Worm (Caenorhabditis elegans): ENCODE measurements around the gene T27D12.1.

T27D12.1 gene

ce11 chrII:11842317-11842716 is at the start of gene T27D12.1:
Gene T27D12.1, plus strand, starts transcription at chrII:11842617.
- no peak for TF ChIP-seq mes-4 (tag; optimal IDR thresholded peaks at IDR 0.05)
- TF ChIP-seq lsl-1 (GFP tag; optimal IDR thresholded peaks at IDR 0.05), result no peak
- no peak for TF ChIP-seq F33H1.4 (GFP tag; IDR thresholded peaks at IDR 0.05)
- TF ChIP-seq ets-4 (GFP tag; optimal IDR thresholded peaks at IDR 0.05), result no peak
- TF ChIP-seq dox-1 (GFP tag; IDR thresholded peaks at IDR 0.05), result no peak
- TF ChIP-seq Y56A3A.18 (GFP tag; IDR thresholded peaks at IDR 0.05), result no peak
- no peak for TF ChIP-seq lsy-27 (tag; optimal IDR thresholded peaks at IDR 0.05; ENCODE audit: borderline replicate concordance, insufficient read depth)
- TF ChIP-seq hmg-1.2 (GFP tag; IDR thresholded peaks at IDR 0.05), result no peak

- TF ChIP-seq mxl-1 (tag; optimal IDR thresholded peaks at IDR 0.05) (no peak), ceh-58 (GFP tag; IDR thresholded peaks at IDR 0.05) (no peak), chd-7 (tag; optimal IDR thresholded peaks at IDR 0.05) (no peak), lsl-1 (GFP tag; optimal IDR thresholded peaks at IDR 0.05) (no peak), F52B5.7 (tag; optimal IDR thresholded peaks at IDR 0.05) (no peak), tbx-9 (tag; optimal IDR thresholded peaks at IDR 0.05; ENCODE audit: borderline replicate concordance) (no peak), ztf-25 (GFP tag; IDR thresholded peaks at IDR 0.05) (no peak), F55B11.4 (tag; optimal IDR thresholded peaks at IDR 0.05; ENCODE audit: borderline replicate concordance, insufficient read depth) (no peak), F49E8.2 (tag; optimal IDR thresholded peaks at IDR 0.05; ENCODE audit: insufficient read depth) (no peak), dpl-1 (GFP tag; optimal IDR thresholded peaks at IDR 0.05) (no peak), ZK185.1 (tag; optimal IDR thresholded peaks at IDR 0.05; ENCODE audit: poor library complexity, severe bottlenecking) (no peak), tlf-1 (GFP tag; optimal IDR thresholded peaks at IDR 0.05) (no peak), F57C9.4 (tag; optimal IDR thresholded peaks at IDR 0.05) (no peak), madf-6 (GFP tag; IDR thresholded peaks at IDR 0.05) (no peak), attf-6 (GFP tag; IDR thresholded peaks at IDR 0.05) (no peak)
Observed at ce11 chrII:11794392-11794791, 48.0 kb upstream of the T27D12.1 start.

- TF ChIP-seq nhr-80 (tag; optimal IDR thresholded peaks at IDR 0.05) (peak; percentile 42), ztf-25 (GFP tag; IDR thresholded peaks at IDR 0.05) (no peak)
Observed at ce11 chrII:11797194-11797593, 45.2 kb upstream of the T27D12.1 start.

ce11 chrII:11798737-11799136 is 43.7 kb upstream of the T27D12.1 start, which contains the start of gene hda-5:
Gene hda-5, plus strand, starts transcription at chrII:11799037.
- no peak for TF ChIP-seq xnd-1 (tag; optimal IDR thresholded peaks at IDR 0.05)
- TF ChIP-seq T07F8.4 (tag; optimal IDR thresholded peaks at IDR 0.05), result no peak
- no peak for TF ChIP-seq nhr-90 (tag; optimal IDR thresholded peaks at IDR 0.05)
- TF ChIP-seq dpff-1 (tag; optimal IDR thresholded peaks at IDR 0.05), result no peak

- TF ChIP-seq ztf-22 (GFP tag; optimal IDR thresholded peaks at IDR 0.05) (no peak), B0261.1 (tag; optimal IDR thresholded peaks at IDR 0.05) (no peak), F49E8.2 (tag; optimal IDR thresholded peaks at IDR 0.05; ENCODE audit: insufficient read depth) (no peak), lin-26 (GFP tag; IDR thresholded peaks at IDR 0.05) (no peak), xnd-1 (tag; optimal IDR thresholded peaks at IDR 0.05) (no peak), athp-1 (tag; optimal IDR thresholded peaks at IDR 0.05) (no peak), K11D2.4 (GFP tag; IDR thresholded peaks at IDR 0.05) (no peak), lin-54 (GFP tag; optimal IDR thresholded peaks at IDR 0.05) (no peak)
Observed at ce11 chrII:11802451-11802850, 40.0 kb upstream of the T27D12.1 start, which contains the start of gene F43G6.17. Gene F43G6.17, plus strand, starts transcription at chrII:11802751.
